Fruit fly (Drosophila melanogaster) whole organism: ENCODE data around the gene CG5281.

Experiments
- CG8478 ChIP-seq: fragments of >200 bp; optimal IDR thresholded peaks from 2 replicates; lab custom pipeline; 2018; ENCODE audit warnings: inconsistent platforms
- pan ChIP-seq: fragments of >200 bp; optimal IDR thresholded peaks from 2 replicates; lab custom pipeline; 2017
- psq ChIP-seq: fragments of >200 bp; optimal IDR thresholded peaks from 2 replicates; lab custom pipeline; 2017
- usp ChIP-seq: fragments of >200 bp; optimal IDR thresholded peaks from 2 replicates; lab custom pipeline; 2017; ENCODE audit warnings: missing biosample characterization, missing genetic modification characterization, mixed read lengths

dm6 chr3R:11456539-11456938 is 20.9 kb downstream of the CG5281 start:
- no peak for TF ChIP-seq usp (GFP tag; lab: Kevin White, UChicago)
- no peak for TF ChIP-seq psq (lab: Kevin White, UChicago)
- TF ChIP-seq pan (lab: Kevin White, UChicago), result no peak
- TF ChIP-seq CG8478 (lab: Kevin White, UChicago), result no peak
